Worm (Caenorhabditis elegans): Measurements from ENCODE around the gene fbxa-160.

ce11 chrII:1625666-1626065 lies 1.2 kb upstream of the fbxa-160 start, which contains the start of gene C08E3.14:
- TF ChIP-seq ref-1 (GFP tag; conservative IDR thresholded peaks at IDR 0.05), result no peak
- no peak for TF ChIP-seq tab-1 (GFP tag; IDR thresholded peaks at IDR 0.05)
- no peak for TF ChIP-seq flt-1 (GFP tag; IDR thresholded peaks at IDR 0.05)
- no peak for TF ChIP-seq T22C8.4 (GFP tag; IDR thresholded peaks at IDR 0.05)
